Worm (Caenorhabditis elegans) whole organism, young adult: ENCODE measurements around the gene dars-2.

Experiments
- D2030.7 ChIP-seq: fragments of 200-800 bp; sonication (Bioruptor generic); IDR thresholded peaks from 2 replicates; pipeline ENCODE4 v1.3.6; 2022; ENCODE audit warnings: missing genetic modification reagents, missing genetic modification characterization, missing compliant biosample characterization
- Y56A3A.18 ChIP-seq: fragments of 200-800 bp; sonication (Bioruptor generic); IDR thresholded peaks from 2 replicates; pipeline ENCODE4 v1.3.6; 2022; ENCODE audit warnings: missing genetic modification reagents, missing genetic modification characterization, missing compliant biosample characterization
- attf-3 ChIP-seq: fragments of 200-800 bp; sonication (Bioruptor generic); conservative IDR thresholded peaks from 2 replicates; pipeline ENCODE4 v1.3.6; 2022; ENCODE audit warnings: missing genetic modification reagents, missing genetic modification characterization, missing compliant biosample characterization
- cebp-1 ChIP-seq, 2 experiments: fragments of 200-800 bp in 1 of 2; sonication (Bioruptor generic) in 1 of 2; sonication (generic microtip) in 1 of 2; IDR thresholded peaks in 1 of 2; optimal IDR thresholded peaks in 1 of 2; 2 replicates each; pipeline versions ENCODE4 v1.3.6 to Lab custom; 2017 to 2022; ENCODE audit warnings: missing compliant biosample characterization in 2 of 2, missing genetic modification characterization in 2 of 2, mild to moderate bottlenecking in 1 of 2, missing genetic modification reagents in 1 of 2, moderate library complexity in 1 of 2
- ets-4 ChIP-seq: fragments of 200-800 bp; sonication (Bioruptor generic); optimal IDR thresholded peaks from 2 replicates; lab custom pipeline; 2018; ENCODE audit warnings: mild to moderate bottlenecking, missing genetic modification characterization, missing compliant biosample characterization
- nhr-80 ChIP-seq: sonication (generic microtip); optimal IDR thresholded peaks from 2 replicates; lab custom pipeline; 2016; ENCODE audit warnings: missing genetic modification characterization, missing compliant biosample characterization
- nhr-90 ChIP-seq: sonication (generic microtip); optimal IDR thresholded peaks from 2 replicates; lab custom pipeline; 2016; ENCODE audit warnings: missing genotype, mild to moderate bottlenecking, missing genetic modification characterization, missing compliant biosample characterization
- rcor-1 ChIP-seq: fragments of 200-800 bp; sonication (Bioruptor generic); IDR thresholded peaks from 2 replicates; pipeline ENCODE4 v1.3.6; 2022; ENCODE audit warnings: missing genetic modification reagents, missing genetic modification characterization, missing compliant biosample characterization
- ztf-22 ChIP-seq: fragments of 200-800 bp; sonication (Bioruptor generic); optimal IDR thresholded peaks from 2 replicates; lab custom pipeline; 2018; ENCODE audit warnings: mild to moderate bottlenecking, missing genetic modification characterization, moderate library complexity, missing compliant biosample characterization

The dars-2 gene

DNA sequence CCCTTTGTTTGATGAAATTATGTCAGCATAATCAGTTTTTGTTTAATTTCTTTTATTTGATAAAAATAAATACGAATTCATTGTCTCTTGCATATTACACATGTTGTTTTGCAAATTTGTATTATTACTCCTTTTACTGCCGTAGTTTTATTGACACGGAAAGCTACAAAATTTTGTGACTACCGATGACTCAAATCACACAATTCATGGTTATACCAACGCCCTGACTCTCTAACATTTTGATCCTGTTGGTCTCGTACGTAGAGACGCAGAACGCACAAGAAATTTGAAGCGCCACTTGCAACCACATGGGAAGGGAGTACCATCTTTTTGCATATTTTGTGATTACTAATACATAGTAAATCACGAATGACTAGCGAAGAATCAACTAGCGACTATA, 47.3 kb downstream of the dars-2 start, which contains the start of gene nhr-207:
Gene nhr-207 (plus strand): TSS at position 282 of the 400 bp plus-strand sequence.
- peak; percentile 39 for TF ChIP-seq nhr-80 (tag; lab: Kevin White, UChicago)
- no peak for TF ChIP-seq ztf-22 (GFP tag; lab: Kevin White, UChicago)
- TF ChIP-seq, all 124 proteins: peak for 1

DNA sequence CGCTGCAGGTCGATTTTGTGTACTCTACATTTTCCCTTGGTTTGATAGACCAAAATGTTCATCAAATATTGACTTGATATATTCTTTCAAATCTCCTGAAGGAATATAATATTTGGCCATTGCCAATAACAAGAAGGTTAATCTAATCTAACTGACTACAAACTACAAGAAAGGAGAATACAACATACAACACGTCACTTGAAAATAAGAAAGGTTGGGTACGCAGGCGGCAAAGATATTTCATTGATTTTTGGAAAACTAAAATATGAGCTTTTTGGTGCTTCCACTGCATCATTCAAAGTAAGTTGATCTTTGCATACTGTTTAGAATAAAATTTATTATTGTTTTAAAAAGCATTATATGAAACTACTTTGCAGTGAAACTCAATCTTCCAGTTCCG, 49.6 kb downstream of the dars-2 start, which contains the start of gene nhr-209:
Gene nhr-209 (plus strand): TSS at position 27 of the 400 bp plus-strand sequence.
- TF ChIP-seq Y56A3A.18 (GFP tag; lab: Robert Waterston, UW): no peak
- TF ChIP-seq rcor-1 (GFP tag; lab: Robert Waterston, UW): no peak
- TF ChIP-seq ets-4: no peak
- TF ChIP-seq nhr-90 (tag; lab: Kevin White, UChicago): no peak

DNA sequence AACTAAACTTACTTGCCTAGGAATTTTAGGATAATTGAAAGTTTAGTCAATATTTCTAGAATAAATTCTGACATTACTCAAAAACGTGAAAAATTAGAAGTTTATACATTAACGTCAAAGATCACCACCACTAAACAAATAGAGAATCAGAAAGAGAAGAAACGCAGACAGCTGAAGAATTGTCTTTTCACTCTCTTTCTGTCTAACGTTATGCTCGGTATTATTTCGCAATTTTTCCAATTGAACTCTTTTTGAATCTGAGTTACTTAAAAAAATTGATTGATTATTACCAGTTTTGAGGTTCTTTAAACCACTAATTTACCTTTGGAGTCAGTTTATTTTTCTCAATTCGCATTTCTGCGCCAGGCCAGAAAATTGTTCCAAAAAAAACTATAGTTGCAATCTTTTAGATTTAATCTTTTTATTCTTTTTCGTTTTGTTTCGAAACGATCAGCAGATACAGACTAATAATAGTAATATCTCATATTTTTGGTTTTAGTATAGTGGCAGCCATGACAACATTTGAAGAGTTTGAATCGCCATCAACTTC, 52.3 kb downstream of the dars-2 start, which contains the start of gene nhr-154:
Gene nhr-154 (plus strand): TSS at position 500 of the 550 bp plus-strand sequence.
- no peak for TF ChIP-seq attf-3 (GFP tag; lab: Robert Waterston, UW)
- TF ChIP-seq D2030.7 (GFP tag; lab: Robert Waterston, UW): no peak
- TF ChIP-seq cebp-1 (GFP tag; IDR thresholded peaks at IDR 0.05; lab: Robert Waterston, UW): peak; percentile 91
- peak; percentile 97 for TF ChIP-seq cebp-1 (tag; optimal IDR thresholded peaks at IDR 0.05; lab: Kevin White, UChicago)
- TF ChIP-seq nhr-80 (tag; lab: Kevin White, UChicago): peak; percentile 1
